Worm (Caenorhabditis elegans) whole organism, early embryonic: ENCODE data around the gene W09C2.9.

Experiments used
- aly-1 ChIP-seq: sonication (generic microtip); optimal IDR thresholded peaks from 2 replicates; lab custom pipeline; 2016; ENCODE audit warnings: missing genetic modification characterization, missing compliant biosample characterization
- ama-1 ChIP-seq: fragments of 150-350 bp; optimal IDR thresholded peaks from 2 replicates; lab custom pipeline; 2014
- ets-7 ChIP-seq: sonication (generic microtip); optimal IDR thresholded peaks from 2 replicates; lab custom pipeline; 2016; ENCODE audit warnings: missing genotype, missing genetic modification characterization, missing compliant biosample characterization
- flt-1 ChIP-seq: fragments of 200-800 bp; sonication (Bioruptor generic); IDR thresholded peaks from 2 replicates; pipeline ENCODE4 v1.3.6; 2022; ENCODE audit warnings: missing genetic modification characterization, missing compliant biosample characterization
- sea-1 ChIP-seq: fragments of 200-800 bp; sonication (Bioruptor generic); conservative IDR thresholded peaks from 2 replicates; pipeline ENCODE4 v1.3.6; 2022; ENCODE audit warnings: missing genetic modification characterization, missing compliant biosample characterization

DNA sequence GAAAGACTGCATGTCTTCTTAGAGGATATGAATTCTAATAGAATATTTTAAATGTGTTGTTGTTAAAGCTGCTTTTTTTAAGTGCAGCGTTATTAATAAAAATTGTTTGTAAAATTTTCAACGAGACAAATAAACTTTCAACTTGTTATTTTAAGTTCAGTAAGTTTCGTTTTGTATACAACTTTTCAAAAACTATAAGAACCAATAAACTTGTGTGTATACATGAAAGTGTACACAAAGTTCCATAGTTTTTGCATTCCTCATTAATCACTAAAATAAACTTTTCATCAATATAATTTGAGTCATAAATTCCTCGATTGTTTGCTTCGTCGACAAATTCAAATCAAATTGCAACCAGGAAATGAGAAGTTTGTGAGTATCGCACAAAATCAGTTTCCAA, 25.5 kb upstream of the W09C2.9 start, which contains the start of gene srm-3:
- TF ChIP-seq aly-1 (tag; lab: Kevin White, UChicago) (no peak), ama-1 (lab: Kevin White, UChicago) (no peak), ets-7 (no peak), sea-1 (GFP tag; lab: Robert Waterston, UW) (no peak), flt-1 (GFP tag; lab: Robert Waterston, UW) (no peak)
